Fruit fly (Drosophila melanogaster) whole organism, embryonic: ENCODE results near the gene CG16734.
A peak's percentile ranks its signal among the peaks of the same experiment; 100 is the strongest.

ENCODE experiments used
- Abd-B ChIP-seq: fragments of 200-800 bp; sonication (Bioruptor generic); optimal IDR thresholded peaks from 2 replicates; lab custom pipeline; 2018; ENCODE audit warnings: missing biosample characterization, mild to moderate bottlenecking, missing genetic modification characterization, moderate library complexity
- Adf1 ChIP-seq: fragments of 200-800 bp; sonication (Bioruptor generic); IDR thresholded peaks from 2 replicates; pipeline ENCODE4 v1.3.6; 2022; ENCODE audit warnings: missing biosample characterization, missing genetic modification characterization
- B-H1 ChIP-seq: fragments of 200-800 bp; sonication (Bioruptor generic); IDR thresholded peaks from 3 replicates; pipeline ENCODE4 v1.3.6; 2022; ENCODE audit warnings: missing biosample characterization, missing genetic modification characterization
- Bdp1 ChIP-seq: fragments of 200-800 bp; sonication (Bioruptor generic); optimal IDR thresholded peaks from 3 replicates; lab custom pipeline; 2016; ENCODE audit warnings: missing biosample characterization, missing genetic modification characterization
- CG11247 ChIP-seq: fragments of 200-800 bp; sonication (Bioruptor generic); IDR thresholded peaks from 2 replicates; pipeline ENCODE4 v1.3.6; 2022; ENCODE audit warnings: missing biosample characterization, missing genetic modification characterization
- CG14014 ChIP-seq: fragments of 200-800 bp; sonication (Bioruptor generic); IDR thresholded peaks from 2 replicates; pipeline ENCODE4 v1.3.6; 2022; ENCODE audit warnings: missing biosample characterization, missing genetic modification characterization
- CG14667 ChIP-seq: fragments of 200-800 bp; sonication (Bioruptor generic); IDR thresholded peaks from 2 replicates; pipeline ENCODE4 v1.3.6; 2022; ENCODE audit warnings: missing biosample characterization, missing genetic modification characterization
- CG15011 ChIP-seq: fragments of 200-800 bp; sonication (Bioruptor generic); optimal IDR thresholded peaks from 3 replicates; lab custom pipeline; 2018; ENCODE audit warnings: missing biosample characterization, mild to moderate bottlenecking, missing genetic modification characterization
- CG1602 ChIP-seq: fragments of 200-800 bp; sonication (Bioruptor generic); optimal IDR thresholded peaks from 3 replicates; lab custom pipeline; 2016; ENCODE audit warnings: missing biosample characterization, missing genetic modification characterization
- CG1647 ChIP-seq: fragments of 200-800 bp; sonication (Bioruptor generic); optimal IDR thresholded peaks from 3 replicates; lab custom pipeline; 2016; ENCODE audit warnings: missing biosample characterization, missing genetic modification characterization
- CG16813 ChIP-seq: fragments of 200-800 bp; sonication (Bioruptor generic); IDR thresholded peaks from 3 replicates; pipeline ENCODE4 v1.3.6; 2022; ENCODE audit warnings: missing biosample characterization, missing genetic modification characterization; ENCODE audit not compliant: partially characterized antibody
- CG17359 ChIP-seq: fragments of 200-800 bp; sonication (Bioruptor generic); optimal IDR thresholded peaks from 3 replicates; lab custom pipeline; 2018; ENCODE audit warnings: missing biosample characterization, mild to moderate bottlenecking, missing genetic modification characterization, moderate library complexity
- CG18011 ChIP-seq: fragments of 200-800 bp; sonication (Bioruptor generic); optimal IDR thresholded peaks from 2 replicates; lab custom pipeline; 2017; ENCODE audit warnings: missing biosample characterization, missing genetic modification characterization, mild to moderate bottlenecking, moderate library complexity, missing genotype
- CG18262 ChIP-seq: fragments of 200-800 bp; optimal IDR thresholded peaks from 3 replicates; lab custom pipeline; 2019; ENCODE audit warnings: missing biosample characterization, mild to moderate bottlenecking, missing genetic modification characterization, moderate library complexity
- CG18619 ChIP-seq: fragments of 200-800 bp; sonication (Bioruptor generic); optimal IDR thresholded peaks from 3 replicates; lab custom pipeline; 2017; ENCODE audit warnings: missing biosample characterization, mild to moderate bottlenecking, missing genetic modification characterization
- CG33557 ChIP-seq: fragments of 200-800 bp; sonication (Bioruptor generic); optimal IDR thresholded peaks from 2 replicates; lab custom pipeline; 2019; ENCODE audit warnings: missing biosample characterization, mild to moderate bottlenecking, missing genetic modification characterization, moderate library complexity
- CG5180 ChIP-seq: fragments of 200-800 bp; sonication (Bioruptor generic); optimal IDR thresholded peaks from 3 replicates; lab custom pipeline; 2017; ENCODE audit warnings: missing biosample characterization, missing genetic modification characterization, mild to moderate bottlenecking, moderate library complexity, missing genetic modification reagents
- CG6175 ChIP-seq: fragments of 200-800 bp; sonication (Bioruptor generic); IDR thresholded peaks from 3 replicates; pipeline ENCODE4 v1.3.6; 2022; ENCODE audit warnings: missing biosample characterization, missing genetic modification characterization
- CG7839 ChIP-seq: fragments of 200-800 bp; sonication (Bioruptor generic); optimal IDR thresholded peaks from 3 replicates; lab custom pipeline; 2018; ENCODE audit warnings: missing biosample characterization, mild to moderate bottlenecking, missing genetic modification characterization, moderate library complexity
- CG7928 ChIP-seq: fragments of 200-800 bp; sonication (Bioruptor generic); optimal IDR thresholded peaks from 2 replicates; lab custom pipeline; 2017; ENCODE audit warnings: missing biosample characterization, mild to moderate bottlenecking, missing genetic modification characterization
- CG7987 ChIP-seq: fragments of 200-800 bp; sonication (Bioruptor generic); optimal IDR thresholded peaks from 2 replicates; lab custom pipeline; 2018; ENCODE audit warnings: missing biosample characterization, mild to moderate bottlenecking, missing genetic modification characterization, moderate library complexity
- CG8388 ChIP-seq: fragments of 200-800 bp; sonication (Bioruptor generic); optimal IDR thresholded peaks from 2 replicates; lab custom pipeline; 2019; ENCODE audit warnings: missing biosample characterization, mild to moderate bottlenecking, missing genetic modification characterization, moderate library complexity
- D19A ChIP-seq: fragments of 200-800 bp; optimal IDR thresholded peaks from 3 replicates; lab custom pipeline; 2019; ENCODE audit warnings: missing biosample characterization, mild to moderate bottlenecking, missing genetic modification characterization, moderate library complexity
- Dip3 ChIP-seq: fragments of 200-800 bp; sonication (Bioruptor generic); optimal IDR thresholded peaks from 3 replicates; lab custom pipeline; 2016; ENCODE audit warnings: missing biosample characterization, missing genetic modification characterization
- GATAe ChIP-seq: fragments of 200-800 bp; sonication (Bioruptor generic); conservative IDR thresholded peaks from 2 replicates; pipeline ENCODE4 v1.3.6; 2022; ENCODE audit warnings: missing biosample characterization, missing genetic modification characterization
- H15 ChIP-seq: fragments of 200-800 bp; sonication (Bioruptor generic); IDR thresholded peaks from 3 replicates; pipeline ENCODE4 v1.3.6; 2022; ENCODE audit warnings: missing biosample characterization, missing genetic modification characterization
- Mrtf ChIP-seq: fragments of 200-800 bp; sonication (Bioruptor generic); IDR thresholded peaks from 3 replicates; pipeline ENCODE4 v1.3.6; 2022; ENCODE audit warnings: missing biosample characterization, missing genetic modification characterization
- Myb ChIP-seq: fragments of 200-800 bp; sonication (Bioruptor generic); optimal IDR thresholded peaks from 2 replicates; lab custom pipeline; 2016; ENCODE audit warnings: missing biosample characterization, missing genetic modification characterization
- Rfx ChIP-seq: fragments of 200-800 bp; sonication (Bioruptor generic); IDR thresholded peaks from 2 replicates; pipeline ENCODE4 v1.3.6; 2022; ENCODE audit warnings: missing biosample characterization, missing genetic modification characterization
- Ssrp ChIP-seq: fragments of 200-800 bp; sonication (Bioruptor generic); optimal IDR thresholded peaks from 2 replicates; lab custom pipeline; 2018; ENCODE audit warnings: missing biosample characterization, mild to moderate bottlenecking, missing genetic modification characterization, moderate library complexity
- caup ChIP-seq: fragments of 200-800 bp; sonication (Bioruptor generic); optimal IDR thresholded peaks from 3 replicates; lab custom pipeline; 2017; ENCODE audit warnings: missing biosample characterization, mild to moderate bottlenecking, missing genetic modification characterization, moderate library complexity; ENCODE audit not compliant: severe bottlenecking
- chm ChIP-seq: fragments of 200-800 bp; sonication (Bioruptor generic); IDR thresholded peaks from 2 replicates; pipeline ENCODE4 v1.3.6; 2022; ENCODE audit warnings: missing biosample characterization, missing genetic modification characterization
- crp ChIP-seq, 2 experiments: fragments of 200-800 bp; sonication (Bioruptor generic); optimal IDR thresholded peaks; 2 replicates in 1 of 2; 3 replicates in 1 of 2; lab custom pipeline; 2017; ENCODE audit warnings: missing biosample characterization in 2 of 2, missing genetic modification characterization in 2 of 2, mild to moderate bottlenecking in 1 of 2, moderate library complexity in 1 of 2
- da ChIP-seq: fragments of 200-800 bp; sonication (Bioruptor generic); optimal IDR thresholded peaks from 2 replicates; lab custom pipeline; 2016; ENCODE audit warnings: missing biosample characterization, missing genetic modification characterization
- dm ChIP-seq: fragments of 200-800 bp; sonication (Bioruptor generic); optimal IDR thresholded peaks from 3 replicates; lab custom pipeline; 2016; ENCODE audit warnings: missing biosample characterization, missing genetic modification characterization
- esg ChIP-seq: fragments of 200-800 bp; sonication (Bioruptor generic); conservative IDR thresholded peaks from 2 replicates; pipeline ENCODE4 v1.3.6; 2022; ENCODE audit warnings: missing biosample characterization, missing genetic modification characterization
- eyg ChIP-seq: fragments of 200-800 bp; sonication (Bioruptor generic); optimal IDR thresholded peaks from 3 replicates; lab custom pipeline; 2016; ENCODE audit warnings: missing biosample characterization, missing genetic modification characterization
- fd64A ChIP-seq: fragments of 200-800 bp; sonication (Bioruptor generic); optimal IDR thresholded peaks from 3 replicates; lab custom pipeline; 2018; ENCODE audit warnings: missing biosample characterization, mild to moderate bottlenecking, missing genetic modification characterization
- fu2 ChIP-seq: fragments of 200-800 bp; sonication (Bioruptor generic); optimal IDR thresholded peaks from 2 replicates; lab custom pipeline; 2016; ENCODE audit warnings: missing biosample characterization, missing genetic modification characterization
- gce ChIP-seq: fragments of 200-800 bp; sonication (Bioruptor generic); IDR thresholded peaks from 3 replicates; pipeline ENCODE4 v1.3.6; 2022; ENCODE audit warnings: missing biosample characterization, missing genetic modification characterization
- lilli ChIP-seq: fragments of 200-800 bp; sonication (Bioruptor generic); optimal IDR thresholded peaks from 3 replicates; lab custom pipeline; 2016; ENCODE audit warnings: missing biosample characterization, missing genetic modification characterization
- pfk ChIP-seq: fragments of 200-800 bp; sonication (Bioruptor generic); optimal IDR thresholded peaks from 2 replicates; lab custom pipeline; 2018; ENCODE audit warnings: missing biosample characterization, mild to moderate bottlenecking, missing genetic modification characterization, moderate library complexity
- scrt ChIP-seq: fragments of 200-800 bp; sonication (Bioruptor generic); optimal IDR thresholded peaks from 2 replicates; lab custom pipeline; 2018; ENCODE audit warnings: missing biosample characterization, mild to moderate bottlenecking, missing genetic modification characterization, moderate library complexity
- sd ChIP-seq: fragments of 200-800 bp; sonication (Bioruptor generic); optimal IDR thresholded peaks from 3 replicates; lab custom pipeline; 2018; ENCODE audit warnings: missing biosample characterization, mild to moderate bottlenecking, missing genetic modification characterization, moderate library complexity
- slp2 ChIP-seq: fragments of 200-800 bp; sonication (Bioruptor generic); optimal IDR thresholded peaks from 2 replicates; lab custom pipeline; 2016; ENCODE audit warnings: missing biosample characterization, missing genetic modification characterization
- ttk ChIP-seq: fragments of 200-800 bp; sonication (Bioruptor generic); IDR thresholded peaks from 2 replicates; pipeline ENCODE4 v2.1.2; 2022; ENCODE audit warnings: missing biosample characterization, missing genetic modification characterization
- tup ChIP-seq: fragments of 200-800 bp; sonication (Bioruptor generic); optimal IDR thresholded peaks from 2 replicates; lab custom pipeline; 2016; ENCODE audit warnings: missing biosample characterization, mild to moderate bottlenecking, missing genetic modification characterization, moderate library complexity
- zf30C ChIP-seq: fragments of 200-800 bp; sonication (Bioruptor generic); optimal IDR thresholded peaks from 3 replicates; lab custom pipeline; 2018; ENCODE audit warnings: missing biosample characterization, mild to moderate bottlenecking, missing genetic modification characterization
- zfh2 ChIP-seq: fragments of 200-800 bp; sonication (Bioruptor generic); optimal IDR thresholded peaks from 2 replicates; lab custom pipeline; 2016; ENCODE audit warnings: missing biosample characterization, missing genetic modification characterization

The CG16734 gene

DNA sequence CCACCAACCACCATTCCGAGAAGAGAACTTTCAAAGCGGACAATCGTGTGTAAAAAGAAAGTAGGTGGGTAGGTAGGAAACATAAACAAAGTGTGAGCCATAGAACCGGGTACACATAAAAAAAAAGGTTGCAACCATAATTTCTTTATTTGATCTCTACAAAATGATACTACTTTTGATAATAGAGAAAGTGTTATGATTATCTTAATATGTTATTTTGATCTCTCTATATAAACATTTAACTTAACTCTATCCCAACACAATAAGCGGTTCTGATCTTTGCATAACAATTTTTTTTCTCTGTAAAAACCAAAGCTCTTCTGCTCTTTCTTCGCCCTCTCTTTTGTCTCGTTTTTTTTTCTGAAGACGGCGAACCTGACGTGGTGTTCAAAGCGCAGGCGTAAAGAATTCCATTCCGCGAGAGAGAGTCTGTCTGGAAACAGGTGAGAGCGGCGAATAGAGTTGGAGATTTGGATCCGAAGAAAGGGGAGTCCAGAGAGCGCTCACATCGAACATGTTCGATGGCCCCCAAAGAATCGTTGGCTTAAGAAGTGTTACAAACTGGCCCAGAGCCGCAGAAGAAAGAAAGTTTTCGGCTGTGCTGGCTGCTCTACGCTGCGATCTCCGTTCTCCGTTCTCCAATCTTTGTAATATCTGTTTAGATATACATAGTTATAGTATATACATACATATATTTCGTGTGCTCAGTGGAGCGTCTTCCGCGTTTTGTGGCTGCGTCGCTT, 7.8 kb upstream of the CG16734 start (continued):
- no peak for TF ChIP-seq gce (GFP tag; lab: Robert Waterston, UW)
- TF ChIP-seq GATAe (GFP tag; lab: Robert Waterston, UW), result no peak
- no peak for TF ChIP-seq crp (GFP tag; optimal IDR thresholded peaks at IDR 0.05; lab: Kevin White, UChicago)
- TF ChIP-seq CG17359 (tag; lab: Kevin White, UChicago), result peak; percentile 71
- TF ChIP-seq tup, result no peak
- TF ChIP-seq CG1647 (GFP tag; lab: Kevin White, UChicago), result no peak
- no peak for TF ChIP-seq CG14014 (GFP tag; lab: Robert Waterston, UW)
- TF ChIP-seq CG16813 (GFP tag; lab: Robert Waterston, UW), result no peak
- peak; percentile 30 for TF ChIP-seq lilli
- TF ChIP-seq caup, result no peak
- peak; percentile 45 for TF ChIP-seq CG1602 (GFP tag; lab: Kevin White, UChicago)
- peak; percentile 13 for TF ChIP-seq Dip3
- TF ChIP-seq Myb, result peak; percentile 15
- TF ChIP-seq CG7839 (tag; lab: Kevin White, UChicago), result peak; percentile 72
- no peak for TF ChIP-seq sd
- TF ChIP-seq B-H1, result no peak
- peak; percentile 21 for TF ChIP-seq CG18619 (GFP tag; lab: Kevin White, UChicago)
- TF ChIP-seq zf30C (GFP tag; lab: Kevin White, UChicago), result peak; percentile 83
- 0 out of 2 replicates have a peak, but pooled peaks have one; percentile 58 for TF ChIP-seq ttk (GFP tag; lab: Robert Waterston, UW)
- TF ChIP-seq da (GFP tag; lab: Kevin White, UChicago), result no peak
- TF ChIP-seq CG7987 (GFP tag; lab: Kevin White, UChicago), result no peak
- peak; percentile 27 for TF ChIP-seq fd64A (GFP tag; lab: Kevin White, UChicago)
- TF ChIP-seq CG5180 (GFP tag; lab: Kevin White, UChicago), result peak; percentile 96
- 0 out of 2 replicates have a peak, but pooled peaks have one; percentile 27 for TF ChIP-seq Rfx (GFP tag; lab: Robert Waterston, UW)
- no peak for TF ChIP-seq scrt
- peak; percentile 39 for TF ChIP-seq dm (GFP tag; lab: Kevin White, UChicago)
- TF ChIP-seq eyg (GFP tag; lab: Kevin White, UChicago), result peak; percentile 37
- TF ChIP-seq Ssrp, result peak; percentile 63
- no peak for TF ChIP-seq CG14667 (GFP tag; lab: Robert Waterston, UW)
- TF ChIP-seq slp2 (GFP tag; lab: Kevin White, UChicago), result peak; percentile 21
- TF ChIP-seq fu2 (GFP tag; lab: Kevin White, UChicago), result no peak
- peak; percentile 14 for TF ChIP-seq Abd-B (GFP tag; lab: Kevin White, UChicago)
- peak; percentile 65; the same call in 1 of the 2 replicates for TF ChIP-seq chm
- no peak for TF ChIP-seq CG7928 (GFP tag; lab: Kevin White, UChicago)
- TF ChIP-seq D19A, result peak; percentile 57
- TF ChIP-seq H15 (GFP tag; lab: Robert Waterston, UW), result no peak
- TF ChIP-seq Mrtf (GFP tag; lab: Robert Waterston, UW), result no peak
- TF ChIP-seq esg (GFP tag; lab: Robert Waterston, UW), result peak; percentile 52; the same call in 1 of the 2 replicates
- peak; percentile 80 for TF ChIP-seq CG18262 (tag; lab: Kevin White, UChicago)
- peak; percentile 84 for TF ChIP-seq CG8388
- TF ChIP-seq CG18011 (GFP tag; lab: Kevin White, UChicago), result no peak
- no peak for TF ChIP-seq pfk (GFP tag; lab: Kevin White, UChicago)
- no peak for TF ChIP-seq CG11247
- no peak for TF ChIP-seq CG6175 (GFP tag; lab: Robert Waterston, UW)
- TF ChIP-seq Adf1 (GFP tag; lab: Robert Waterston, UW), result no peak
- TF ChIP-seq Bdp1 (GFP tag; lab: Kevin White, UChicago), result no peak
- peak; percentile 80 for TF ChIP-seq CG33557
- peak; percentile 28 for TF ChIP-seq CG15011
- TF ChIP-seq zfh2 (GFP tag; lab: Kevin White, UChicago), result no peak
